Worm (Caenorhabditis elegans) whole organism, L1 larva: ENCODE results near the gene B0244.4.

Experiments
- ces-1 ChIP-seq: fragments of 150-350 bp; optimal IDR thresholded peaks from 2 replicates; lab custom pipeline; 2014; ENCODE audit warnings: missing biosample characterization, missing genetic modification reagents, missing genetic modification characterization
- isw-1 ChIP-seq: fragments of 200-800 bp; sonication (Bioruptor generic); IDR thresholded peaks from 2 replicates; pipeline ENCODE4 v1.3.6; 2022; ENCODE audit warnings: missing genetic modification characterization, missing compliant biosample characterization
- mdl-1 ChIP-seq, 2 experiments: fragments of 150-350 bp; optimal IDR thresholded peaks; 2 replicates each; lab custom pipeline; 2014 to 2017; ENCODE audit warnings: missing biosample characterization in 2 of 2, missing genetic modification characterization in 2 of 2, inconsistent platforms in 1 of 2
- ztf-11 ChIP-seq, 2 experiments: sonication (generic microtip); optimal IDR thresholded peaks; 2 replicates each; lab custom pipeline; 2016 to 2017; ENCODE audit warnings: missing genetic modification characterization in 2 of 2, missing biosample characterization in 1 of 2, missing compliant biosample characterization in 1 of 2

DNA sequence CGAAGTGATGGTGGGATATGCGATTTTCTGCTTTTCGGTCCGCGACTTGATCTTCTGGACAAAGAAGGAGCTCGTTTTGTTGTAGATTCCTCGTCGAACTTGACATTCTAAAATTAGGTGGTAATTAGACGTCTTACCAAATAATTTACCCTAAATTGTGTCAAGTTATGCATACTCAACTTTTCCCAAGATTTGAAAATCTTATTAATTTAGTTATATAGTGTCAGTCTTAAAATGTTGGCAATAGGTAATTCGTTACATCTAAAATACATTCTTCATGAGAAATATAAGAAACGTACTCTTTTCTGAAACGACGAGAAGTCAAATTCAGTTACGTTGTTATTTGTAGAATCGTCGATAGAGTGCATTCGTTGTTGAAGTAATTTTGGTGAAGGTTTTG, 39.7 kb upstream of the B0244.4 start:
- no peak for TF ChIP-seq mdl-1 (tag; optimal IDR thresholded peaks at IDR 0.05; lab: Kevin White, UChicago)
- no peak for TF ChIP-seq ztf-11 (tag; optimal IDR thresholded peaks at IDR 0.05; lab: Kevin White, UChicago)
- TF ChIP-seq ces-1 = no peak
- no peak for TF ChIP-seq isw-1 (GFP tag; lab: Robert Waterston, UW)
